Worm (Caenorhabditis elegans) whole organism, L3 larva: Measurements from ENCODE around the gene npp-25.
A peak's percentile ranks its signal among the peaks of the same experiment; 100 is the strongest.

Experiments used
- R02D3.7 ChIP-seq: fragments of 150-350 bp; optimal IDR thresholded peaks from 2 replicates; lab custom pipeline; 2014; ENCODE audit warnings: missing biosample characterization, missing genetic modification characterization
- ZK546.5 ChIP-seq: sonication (generic microtip); optimal IDR thresholded peaks from 2 replicates; lab custom pipeline; 2017; ENCODE audit warnings: missing biosample characterization, missing genetic modification characterization
- aly-2 ChIP-seq: fragments of 150-350 bp; optimal IDR thresholded peaks from 2 replicates; lab custom pipeline; 2014; ENCODE audit warnings: missing biosample characterization, missing genetic modification characterization
- ama-1 ChIP-seq: fragments of 150-350 bp; optimal IDR thresholded peaks from 2 replicates; lab custom pipeline; 2018
- ceh-28 ChIP-seq: fragments of 150-350 bp; optimal IDR thresholded peaks from 2 replicates; lab custom pipeline; 2014; ENCODE audit warnings: missing biosample characterization, missing genetic modification reagents, missing genetic modification characterization
- ceh-82 ChIP-seq: fragments of 150-350 bp; optimal IDR thresholded peaks from 2 replicates; lab custom pipeline; 2014; ENCODE audit warnings: missing biosample characterization, missing genetic modification characterization
- egl-27 ChIP-seq: sonication (generic microtip); optimal IDR thresholded peaks from 4 replicates; lab custom pipeline; 2017; ENCODE audit warnings: missing biosample characterization, missing genetic modification reagents, missing genetic modification characterization
- egl-5 ChIP-seq: fragments of 150-350 bp; optimal IDR thresholded peaks from 2 replicates; lab custom pipeline; 2017; ENCODE audit warnings: missing biosample characterization, missing genetic modification reagents, missing genetic modification characterization, inconsistent platforms
- elt-1 ChIP-seq: fragments of 150-350 bp; optimal IDR thresholded peaks from 2 replicates; lab custom pipeline; 2014; ENCODE audit warnings: missing biosample characterization, missing genetic modification characterization
- elt-2 ChIP-seq: sonication (generic microtip); optimal IDR thresholded peaks from 2 replicates; lab custom pipeline; 2016; ENCODE audit warnings: missing genetic modification reagents, mild to moderate bottlenecking, missing genetic modification characterization, missing compliant biosample characterization
- elt-3 ChIP-seq, 3 experiments: fragments of 150-350 bp in 1 of 3; sonication (generic microtip) in 2 of 3; optimal IDR thresholded peaks; 2 replicates in 2 of 3; 4 replicates in 1 of 3; lab custom pipeline; 2014 to 2017; ENCODE audit warnings: missing biosample characterization in 3 of 3, missing genetic modification characterization in 3 of 3
- eor-1 ChIP-seq, 2 experiments: fragments of 150-350 bp; optimal IDR thresholded peaks; 2 replicates each; lab custom pipeline; 2014 to 2018; ENCODE audit warnings: missing biosample characterization in 2 of 2, missing genetic modification characterization in 2 of 2
- fkh-10 ChIP-seq: sonication (generic microtip); optimal IDR thresholded peaks from 2 replicates; lab custom pipeline; 2017; ENCODE audit warnings: missing biosample characterization, missing genetic modification reagents, missing genetic modification characterization
- fkh-2 ChIP-seq: fragments of 150-350 bp; optimal IDR thresholded peaks from 2 replicates; lab custom pipeline; 2014; ENCODE audit warnings: missing biosample characterization, missing genetic modification reagents, missing genetic modification characterization
- fos-1 ChIP-seq: fragments of 150-350 bp; optimal IDR thresholded peaks from 2 replicates; lab custom pipeline; 2014; ENCODE audit warnings: missing biosample characterization, missing genetic modification characterization
- hmg-11 ChIP-seq: sonication (generic microtip); optimal IDR thresholded peaks from 2 replicates; lab custom pipeline; 2016; ENCODE audit warnings: missing genetic modification characterization, missing compliant biosample characterization
- jun-1 ChIP-seq: fragments of 150-350 bp; optimal IDR thresholded peaks from 2 replicates; lab custom pipeline; 2014; ENCODE audit warnings: missing biosample characterization, missing genetic modification reagents, missing genetic modification characterization
- lin-15B ChIP-seq: fragments of 150-350 bp; optimal IDR thresholded peaks from 2 replicates; lab custom pipeline; 2014; ENCODE audit warnings: missing biosample characterization, missing genetic modification characterization
- lin-39 ChIP-seq: fragments of 150-350 bp; optimal IDR thresholded peaks from 2 replicates; lab custom pipeline; 2018; ENCODE audit warnings: missing biosample characterization, missing genetic modification reagents, missing genetic modification characterization
- lsy-12 ChIP-seq: sonication (generic microtip); optimal IDR thresholded peaks from 2 replicates; lab custom pipeline; 2016; ENCODE audit warnings: mild to moderate bottlenecking, missing genetic modification characterization, missing compliant biosample characterization
- mdl-1 ChIP-seq: fragments of 150-350 bp; optimal IDR thresholded peaks from 2 replicates; lab custom pipeline; 2014; ENCODE audit warnings: missing biosample characterization, missing genetic modification characterization
- mml-1 ChIP-seq: fragments of 150-350 bp; sonication (generic microtip); optimal IDR thresholded peaks from 3 replicates; lab custom pipeline; 2014; ENCODE audit warnings: missing biosample characterization, missing genetic modification characterization
- nfya-1 ChIP-seq: sonication (generic microtip); optimal IDR thresholded peaks from 2 replicates; lab custom pipeline; 2017; ENCODE audit warnings: missing genetic modification characterization, mild to moderate bottlenecking, missing compliant biosample characterization, antibody characterized with exemption, moderate library complexity; ENCODE audit not compliant: insufficient read depth
- nhr-11 ChIP-seq: fragments of 150-350 bp; optimal IDR thresholded peaks from 2 replicates; lab custom pipeline; 2014; ENCODE audit warnings: missing biosample characterization, missing genetic modification characterization
- nhr-12 ChIP-seq: fragments of 150-350 bp; optimal IDR thresholded peaks from 2 replicates; lab custom pipeline; 2014; ENCODE audit warnings: missing biosample characterization, missing genetic modification characterization
- nhr-237 ChIP-seq: fragments of 150-350 bp; optimal IDR thresholded peaks from 2 replicates; lab custom pipeline; 2014; ENCODE audit warnings: missing biosample characterization, missing genetic modification characterization
- nhr-43 ChIP-seq: sonication (generic microtip); optimal IDR thresholded peaks from 2 replicates; lab custom pipeline; 2016; ENCODE audit warnings: mild to moderate bottlenecking, missing genetic modification characterization, missing compliant biosample characterization; ENCODE audit not compliant: poor library complexity, severe bottlenecking
- nhr-67 ChIP-seq: fragments of 150-350 bp; optimal IDR thresholded peaks from 2 replicates; lab custom pipeline; 2014; ENCODE audit warnings: missing biosample characterization, missing genetic modification characterization
- nhr-77 ChIP-seq: fragments of 150-350 bp; optimal IDR thresholded peaks from 2 replicates; lab custom pipeline; 2014; ENCODE audit warnings: missing biosample characterization, missing genetic modification characterization
- pha-4 ChIP-seq: fragments of 150-350 bp; optimal IDR thresholded peaks from 2 replicates; lab custom pipeline; 2014; ENCODE audit warnings: missing biosample characterization, missing genetic modification reagents, missing genetic modification characterization
- pqm-1 ChIP-seq: fragments of 150-350 bp; optimal IDR thresholded peaks from 2 replicates; lab custom pipeline; 2017; ENCODE audit warnings: missing biosample characterization, missing genetic modification characterization, inconsistent platforms
- sea-2 ChIP-seq: fragments of 150-350 bp; sonication (generic microtip); optimal IDR thresholded peaks from 4 replicates; lab custom pipeline; 2014; ENCODE audit warnings: missing biosample characterization, missing genetic modification reagents, missing genetic modification characterization
- skn-1 ChIP-seq: fragments of 150-350 bp; optimal IDR thresholded peaks from 2 replicates; lab custom pipeline; 2014; ENCODE audit warnings: missing biosample characterization, missing genetic modification characterization
- snpc-4 ChIP-seq: fragments of 150-350 bp; optimal IDR thresholded peaks from 2 replicates; lab custom pipeline; 2014; ENCODE audit warnings: missing biosample characterization, missing genetic modification characterization
- tbx-2 ChIP-seq: sonication (generic microtip); optimal IDR thresholded peaks from 2 replicates; lab custom pipeline; 2016; ENCODE audit warnings: mild to moderate bottlenecking, missing genetic modification characterization, missing compliant biosample characterization
- unc-39 ChIP-seq: sonication (generic microtip); optimal IDR thresholded peaks from 4 replicates; lab custom pipeline; 2017; ENCODE audit warnings: missing biosample characterization, missing genetic modification characterization
- zag-1 ChIP-seq: fragments of 150-350 bp; optimal IDR thresholded peaks from 2 replicates; lab custom pipeline; 2014; ENCODE audit warnings: missing biosample characterization, missing genetic modification characterization
- ztf-11 ChIP-seq: fragments of 150-350 bp; optimal IDR thresholded peaks from 2 replicates; lab custom pipeline; 2014; ENCODE audit warnings: missing biosample characterization, missing genetic modification characterization
- ztf-4 ChIP-seq: fragments of 150-350 bp; optimal IDR thresholded peaks from 2 replicates; lab custom pipeline; 2014; ENCODE audit warnings: missing biosample characterization, missing genetic modification characterization

Gene npp-25

ce11 chrIII:12917852-12918251 lies 7.9 kb downstream of the npp-25 start:
- peak; percentile 56 for TF ChIP-seq pha-4 (tag; lab: Kevin White, UChicago)
- TF ChIP-seq ceh-82 (tag; lab: Kevin White, UChicago) = no peak
- TF ChIP-seq elt-2 (tag; lab: Kevin White, UChicago) = peak; percentile 48
- TF ChIP-seq pqm-1 = peak; percentile 36

ce11 chrIII:12916459-12916858 lies 9.3 kb downstream of the npp-25 start:
- TF ChIP-seq elt-2 (tag; lab: Kevin White, UChicago) = no peak
- no peak for TF ChIP-seq fos-1 (tag; lab: Kevin White, UChicago)
- TF ChIP-seq fkh-10 (GFP tag; lab: Kevin White, UChicago) = no peak
- TF ChIP-seq nhr-43 (tag; lab: Kevin White, UChicago) = no peak
- no peak for TF ChIP-seq nfya-1 (tag; lab: Kevin White, UChicago)
- no peak for TF ChIP-seq elt-1 (tag; lab: Kevin White, UChicago)
- TF ChIP-seq unc-39 (tag; lab: Kevin White, UChicago) = no peak
- TF ChIP-seq nhr-67 (tag; lab: Kevin White, UChicago) = no peak
- no peak for TF ChIP-seq fkh-2 (tag; lab: Kevin White, UChicago)
- no peak for TF ChIP-seq ceh-28
- no peak for TF ChIP-seq tbx-2 (tag; lab: Kevin White, UChicago)
- TF ChIP-seq nhr-11 (tag; lab: Kevin White, UChicago) = no peak
- TF ChIP-seq jun-1 (tag; lab: Kevin White, UChicago) = no peak
- no peak for TF ChIP-seq pha-4 (tag; lab: Kevin White, UChicago)
- TF ChIP-seq ceh-82 (tag; lab: Kevin White, UChicago) = no peak
- no peak for TF ChIP-seq ztf-4
- TF ChIP-seq nhr-77 (tag; lab: Kevin White, UChicago) = no peak
- no peak for TF ChIP-seq lin-15B (tag; lab: Kevin White, UChicago)

- TF ChIP-seq ztf-4 (no peak), elt-2 (tag; lab: Kevin White, UChicago) (no peak), egl-27 (tag; lab: Kevin White, UChicago) (no peak), nhr-11 (tag; lab: Kevin White, UChicago) (no peak), fkh-10 (GFP tag; lab: Kevin White, UChicago) (no peak), pqm-1 (no peak), lsy-12 (tag; lab: Kevin White, UChicago) (no peak), nhr-12 (tag; lab: Kevin White, UChicago) (no peak), ZK546.5 (tag; lab: Kevin White, UChicago) (no peak), nhr-77 (tag; lab: Kevin White, UChicago) (no peak), aly-2 (no peak), mdl-1 (tag; lab: Kevin White, UChicago) (no peak), eor-1 (tag; optimal IDR thresholded peaks at IDR 0.05; lab: Kevin White, UChicago) (no peak), zag-1 (tag; lab: Kevin White, UChicago) (no peak), nhr-43 (tag; lab: Kevin White, UChicago) (no peak), elt-3 (tag; optimal IDR thresholded peaks at IDR 0.05; lab: Kevin White, UChicago) (no peak)
Measured at ce11 chrIII:12910365-12910764, 15.4 kb downstream of the npp-25 start, which contains the start of gene flp-14. TSS of gene flp-14 (plus strand) at chrIII:12910510.

ce11 chrIII:12907218-12907617 lies 18.6 kb downstream of the npp-25 start:
- TF ChIP-seq elt-1 (tag; lab: Kevin White, UChicago) (no peak), pqm-1 (no peak), sea-2 (GFP tag; lab: Kevin White, UChicago) (no peak), elt-3 (tag; optimal IDR thresholded peaks at IDR 0.05; lab: Kevin White, UChicago) (no peak), aly-2 (no peak)

- TF ChIP-seq ceh-82 (tag; lab: Kevin White, UChicago) = no peak
- no peak for TF ChIP-seq zag-1 (tag; lab: Kevin White, UChicago)
- TF ChIP-seq mdl-1 (tag; lab: Kevin White, UChicago) = no peak
- no peak for TF ChIP-seq eor-1 (tag; optimal IDR thresholded peaks at IDR 0.05; lab: Kevin White, UChicago)
- peak; percentile 63 for TF ChIP-seq ceh-28
- no peak for TF ChIP-seq ztf-4
- no peak for TF ChIP-seq unc-39 (tag; lab: Kevin White, UChicago)
- TF ChIP-seq nhr-11 (tag; lab: Kevin White, UChicago) = peak; percentile 42
- TF ChIP-seq fos-1 (tag; lab: Kevin White, UChicago) = no peak
- peak; percentile 22 for TF ChIP-seq lsy-12 (tag; lab: Kevin White, UChicago)
- TF ChIP-seq jun-1 (tag; lab: Kevin White, UChicago) = no peak
- TF ChIP-seq nhr-12 (tag; lab: Kevin White, UChicago) = no peak
- TF ChIP-seq elt-1 (tag; lab: Kevin White, UChicago) = no peak
- TF ChIP-seq egl-5 (tag; lab: Kevin White, UChicago) = no peak
- TF ChIP-seq fkh-2 (tag; lab: Kevin White, UChicago) = no peak
- TF ChIP-seq skn-1 (tag; lab: Kevin White, UChicago) = no peak
- TF ChIP-seq sea-2 (GFP tag; lab: Kevin White, UChicago) = no peak
- TF ChIP-seq lin-15B (tag; lab: Kevin White, UChicago) = no peak
- TF ChIP-seq tbx-2 (tag; lab: Kevin White, UChicago) = peak; percentile 12
- TF ChIP-seq ZK546.5 (tag; lab: Kevin White, UChicago) = no peak
- TF ChIP-seq lin-39 = peak; percentile 44
- TF ChIP-seq nhr-237 (tag; lab: Kevin White, UChicago) = no peak
- TF ChIP-seq egl-27 (tag; lab: Kevin White, UChicago) = no peak
- TF ChIP-seq R02D3.7 (tag; lab: Kevin White, UChicago) = peak; percentile 46
- TF ChIP-seq pha-4 (tag; lab: Kevin White, UChicago) = peak; percentile 2
- TF ChIP-seq ztf-11 (tag; lab: Kevin White, UChicago) = no peak
- TF ChIP-seq mml-1 (tag; lab: Kevin White, UChicago) = no peak
- TF ChIP-seq pqm-1 = no peak
- TF ChIP-seq ama-1 (lab: Kevin White, UChicago) = peak; percentile 70
- TF ChIP-seq fkh-10 (GFP tag; lab: Kevin White, UChicago) = no peak
- TF ChIP-seq elt-3 (tag; optimal IDR thresholded peaks at IDR 0.05; lab: Kevin White, UChicago) = no peak
- TF ChIP-seq hmg-11 (tag; lab: Kevin White, UChicago) = no peak
- no peak for TF ChIP-seq snpc-4 (tag; lab: Kevin White, UChicago)
- no peak for TF ChIP-seq nhr-77 (tag; lab: Kevin White, UChicago)
Measured at ce11 chrIII:12906611-12907037, 19.2 kb downstream of the npp-25 start.
